Fruit fly (Drosophila melanogaster): Measurements from ENCODE around the gene Sry-beta.

The Sry-beta gene

dm6 chr3R:30058057-30058868, 18.7 kb downstream of the Sry-beta start, which contains the start of gene sima (continued):
- TF ChIP-seq Hand (GFP tag; optimal IDR thresholded peaks at IDR 0.05), result no peak
- no peak for TF ChIP-seq CG7786 (GFP tag; optimal IDR thresholded peaks at IDR 0.05)
- TF ChIP-seq Ets97D (GFP tag; optimal IDR thresholded peaks at IDR 0.05), result peak; percentile 69
- TF ChIP-seq Six4 (GFP tag; optimal IDR thresholded peaks at IDR 0.05), result no peak
- TF ChIP-seq Dfd (GFP tag; optimal IDR thresholded peaks at IDR 0.05), result no peak
- no peak for TF ChIP-seq CG16779 (GFP tag; IDR thresholded peaks at IDR 0.05)
- peak; percentile 9 for TF ChIP-seq pfk (GFP tag; optimal IDR thresholded peaks at IDR 0.05)
- TF ChIP-seq CG10431 (GFP tag; optimal IDR thresholded peaks at IDR 0.05), result no peak
- peak; percentile 65 for TF ChIP-seq stwl (tag; optimal IDR thresholded peaks at IDR 0.05)
- no peak for TF ChIP-seq CG8359 (GFP tag; optimal IDR thresholded peaks at IDR 0.05; ENCODE audit: borderline replicate concordance)
- no peak for TF ChIP-seq CG6683 (GFP tag; optimal IDR thresholded peaks at IDR 0.05)
- TF ChIP-seq CG7372 (GFP tag; IDR thresholded peaks at IDR 0.05), result no peak
- peak; percentile 16 for TF ChIP-seq nerfin-1 (tag; optimal IDR thresholded peaks at IDR 0.05)
- no peak for TF ChIP-seq Ravus (GFP tag; IDR thresholded peaks at IDR 0.05)
- TF ChIP-seq CG1602 (GFP tag; optimal IDR thresholded peaks at IDR 0.05), result no peak
- TF ChIP-seq CG17186 (GFP tag; optimal IDR thresholded peaks at IDR 0.05), result no peak
- no peak for TF ChIP-seq CG11085 (GFP tag; IDR thresholded peaks at IDR 0.05)
- TF ChIP-seq dan (GFP tag; IDR thresholded peaks at IDR 0.05), result no peak
- TF ChIP-seq kay (GFP tag; optimal IDR thresholded peaks at IDR 0.05), result no peak
- TF ChIP-seq ERR (GFP tag; optimal IDR thresholded peaks at IDR 0.05), result peak; percentile 34
- no peak for TF ChIP-seq fd96Cb (tag; optimal IDR thresholded peaks at IDR 0.05)
- TF ChIP-seq HLH54F (GFP tag; optimal IDR thresholded peaks at IDR 0.05), result peak; percentile 32
- TF ChIP-seq CG15073 (GFP tag; optimal IDR thresholded peaks at IDR 0.05), result no peak
- TF ChIP-seq CG13287 (GFP tag; IDR thresholded peaks at IDR 0.05; ENCODE audit: partially characterized antibody), result peak; percentile 25; the same call in 1 of the 2 replicates
- peak; percentile 18 for TF ChIP-seq ems (GFP tag; optimal IDR thresholded peaks at IDR 0.05)
- no peak for TF ChIP-seq gt (GFP tag; IDR thresholded peaks at IDR 0.05)
- TF ChIP-seq E2f2 (GFP tag; IDR thresholded peaks at IDR 0.05), result peak; percentile 28; the same call in 1 of the 2 replicates
- no peak for TF ChIP-seq klu (GFP tag; IDR thresholded peaks at IDR 0.05)
- no peak for TF ChIP-seq CG18476 (GFP tag; optimal IDR thresholded peaks at IDR 0.05)
- TF ChIP-seq seq (GFP tag; IDR thresholded peaks at IDR 0.05), result no peak
- no peak for TF ChIP-seq CG10321 (GFP tag; IDR thresholded peaks at IDR 0.05)
- no peak for TF ChIP-seq ato (GFP tag; IDR thresholded peaks at IDR 0.05; ENCODE audit: partially characterized antibody)
- no peak for TF ChIP-seq CTCF (GFP tag; optimal IDR thresholded peaks at IDR 0.05)
- peak; percentile 9 for TF ChIP-seq Hr3 (GFP tag; optimal IDR thresholded peaks at IDR 0.05)
- TF ChIP-seq Asciz (GFP tag; optimal IDR thresholded peaks at IDR 0.05), result no peak
- TF ChIP-seq CG7987 (GFP tag; optimal IDR thresholded peaks at IDR 0.05), result no peak
- no peak for TF ChIP-seq CG33557 (GFP tag; optimal IDR thresholded peaks at IDR 0.05)
- TF ChIP-seq danr (GFP tag; IDR thresholded peaks at IDR 0.05), result no peak
- TF ChIP-seq Hmr (GFP tag; optimal IDR thresholded peaks at IDR 0.05), result peak; percentile 39
- no peak for TF ChIP-seq gcm (GFP tag; optimal IDR thresholded peaks at IDR 0.05)
- TF ChIP-seq NFAT (GFP tag; IDR thresholded peaks at IDR 0.05), result no peak
- TF ChIP-seq prd (optimal IDR thresholded peaks at IDR 0.05), result no peak
- TF ChIP-seq prd (GFP tag; IDR thresholded peaks at IDR 0.05), result peak; percentile 53; the same call in 1 of the 3 replicates
- no peak for TF ChIP-seq ham (GFP tag; IDR thresholded peaks at IDR 0.05)
- no peak for TF ChIP-seq pan (optimal IDR thresholded peaks at IDR 0.05)
- peak in 1 of 2 experiments; percentile 65 for TF ChIP-seq pan (GFP tag; optimal IDR thresholded peaks at IDR 0.05 in 1 of 2, IDR thresholded peaks at IDR 0.05 in 1 of 2)
- peak; percentile 98 for TF ChIP-seq psq (GFP tag; optimal IDR thresholded peaks at IDR 0.05)
- no peak for TF ChIP-seq bsh (GFP tag; optimal IDR thresholded peaks at IDR 0.05)
- peak; percentile 3 for TF ChIP-seq tap (tag; optimal IDR thresholded peaks at IDR 0.05)
- TF ChIP-seq ap (GFP tag; IDR thresholded peaks at IDR 0.05), result no peak
- peak; percentile 57 for TF ChIP-seq Xbp1 (GFP tag; optimal IDR thresholded peaks at IDR 0.05)

All from whole organism, embryonic.